Fruit fly (Drosophila melanogaster) whole organism, embryonic: ENCODE measurements around the gene CG7518.

Source experiments
- Ada2b ChIP-seq: fragments of 200-800 bp; sonication (Bioruptor generic); IDR thresholded peaks from 2 replicates; pipeline ENCODE4 v1.3.6; 2022; ENCODE audit warnings: missing biosample characterization, missing genetic modification characterization
- Bdp1 ChIP-seq: fragments of 200-800 bp; sonication (Bioruptor generic); optimal IDR thresholded peaks from 3 replicates; lab custom pipeline; 2016; ENCODE audit warnings: missing biosample characterization, missing genetic modification characterization
- Blimp-1 ChIP-seq: fragments of 200-800 bp; sonication (Bioruptor generic); optimal IDR thresholded peaks from 3 replicates; lab custom pipeline; 2018; ENCODE audit warnings: missing biosample characterization, missing genetic modification characterization, mild to moderate bottlenecking, moderate library complexity, missing genetic modification reagents
- CG10267 ChIP-seq: fragments of 200-800 bp; sonication (Bioruptor generic); optimal IDR thresholded peaks from 2 replicates; lab custom pipeline; 2018; ENCODE audit warnings: missing biosample characterization, mild to moderate bottlenecking, missing genetic modification characterization, moderate library complexity
- CG10321 ChIP-seq: fragments of 200-800 bp; sonication (Bioruptor generic); IDR thresholded peaks from 2 replicates; pipeline ENCODE4 v1.3.6; 2022; ENCODE audit warnings: missing biosample characterization, missing genetic modification characterization
- CG10431 ChIP-seq: fragments of 200-800 bp; sonication (Bioruptor generic); optimal IDR thresholded peaks from 3 replicates; lab custom pipeline; 2018; ENCODE audit warnings: missing biosample characterization, mild to moderate bottlenecking, missing genetic modification characterization
- CG10565 ChIP-seq: fragments of 200-800 bp; sonication (Bioruptor generic); optimal IDR thresholded peaks from 3 replicates; lab custom pipeline; 2016; ENCODE audit warnings: missing biosample characterization, mild to moderate bottlenecking, missing genetic modification characterization
- CG10979 ChIP-seq: fragments of 200-800 bp; sonication (Bioruptor generic); optimal IDR thresholded peaks from 2 replicates; lab custom pipeline; 2018; ENCODE audit warnings: missing biosample characterization, mild to moderate bottlenecking, missing genetic modification characterization, moderate library complexity
- CG12219 ChIP-seq: fragments of 200-800 bp; sonication (Bioruptor generic); optimal IDR thresholded peaks from 3 replicates; lab custom pipeline; 2018; ENCODE audit warnings: missing biosample characterization, mild to moderate bottlenecking, missing genetic modification characterization
- CG12744 ChIP-seq: fragments of 200-800 bp; sonication (Bioruptor generic); optimal IDR thresholded peaks from 2 replicates; lab custom pipeline; 2016; ENCODE audit warnings: missing biosample characterization, missing genetic modification characterization
- CG13287 ChIP-seq: fragments of 200-800 bp; sonication (Bioruptor generic); IDR thresholded peaks from 2 replicates; pipeline ENCODE4 v1.3.6; 2022; ENCODE audit warnings: missing biosample characterization, missing genetic modification characterization; ENCODE audit not compliant: partially characterized antibody
- CG13894 ChIP-seq: fragments of 200-800 bp; sonication (Bioruptor generic); optimal IDR thresholded peaks from 3 replicates; lab custom pipeline; 2018; ENCODE audit warnings: missing biosample characterization, mild to moderate bottlenecking, missing genetic modification characterization, moderate library complexity
- CG15514 ChIP-seq: fragments of 200-800 bp; sonication (Bioruptor generic); optimal IDR thresholded peaks from 3 replicates; lab custom pipeline; 2017; ENCODE audit warnings: missing biosample characterization, missing genetic modification characterization, mild to moderate bottlenecking, moderate library complexity, missing genetic modification reagents
- CG15601 ChIP-seq: fragments of 200-800 bp; sonication (Bioruptor generic); optimal IDR thresholded peaks from 3 replicates; lab custom pipeline; 2019; ENCODE audit warnings: missing biosample characterization, mild to moderate bottlenecking, missing genetic modification characterization, moderate library complexity
- CG1603 ChIP-seq: fragments of 200-800 bp; sonication (Bioruptor generic); optimal IDR thresholded peaks from 2 replicates; lab custom pipeline; 2019; ENCODE audit warnings: missing biosample characterization, mild to moderate bottlenecking, missing genetic modification characterization, moderate library complexity
- CG17186 ChIP-seq: fragments of 200-800 bp; sonication (Bioruptor generic); optimal IDR thresholded peaks from 3 replicates; lab custom pipeline; 2017; ENCODE audit warnings: missing biosample characterization, missing genetic modification reagents, missing genetic modification characterization
- CG2889 ChIP-seq: fragments of 200-800 bp; sonication (Bioruptor generic); IDR thresholded peaks from 3 replicates; pipeline ENCODE4 v1.3.6; 2022; ENCODE audit warnings: missing biosample characterization, missing genetic modification characterization
- CG30403 ChIP-seq: fragments of 200-800 bp; sonication (Bioruptor generic); optimal IDR thresholded peaks from 3 replicates; lab custom pipeline; 2016; ENCODE audit warnings: missing biosample characterization, missing genetic modification characterization
- CG3726 ChIP-seq: fragments of 200-800 bp; sonication (Bioruptor generic); IDR thresholded peaks from 3 replicates; pipeline ENCODE4, ENCODE4 v1.3.6; 2022; ENCODE audit warnings: missing biosample characterization, missing genetic modification characterization
- CG6175 ChIP-seq: fragments of 200-800 bp; sonication (Bioruptor generic); IDR thresholded peaks from 3 replicates; pipeline ENCODE4 v1.3.6; 2022; ENCODE audit warnings: missing biosample characterization, missing genetic modification characterization
- CG7556 ChIP-seq: fragments of 200-800 bp; sonication (Bioruptor generic); optimal IDR thresholded peaks from 2 replicates; lab custom pipeline; 2017; ENCODE audit warnings: missing biosample characterization, mild to moderate bottlenecking, missing genetic modification characterization
- CG7786 ChIP-seq: fragments of 200-800 bp; sonication (Bioruptor generic); optimal IDR thresholded peaks from 2 replicates; lab custom pipeline; 2016; ENCODE audit warnings: missing biosample characterization, missing genetic modification characterization
- CG9215 ChIP-seq: fragments of 200-800 bp; sonication (Bioruptor generic); IDR thresholded peaks from 2 replicates; pipeline ENCODE4 v1.3.6; 2022; ENCODE audit warnings: missing biosample characterization, missing genetic modification characterization
- CG9437 ChIP-seq: fragments of 200-800 bp; sonication (Bioruptor generic); optimal IDR thresholded peaks from 2 replicates; lab custom pipeline; 2018; ENCODE audit warnings: missing biosample characterization, mild to moderate bottlenecking, missing genetic modification characterization
- CkIIα-i1 ChIP-seq: fragments of 200-800 bp; sonication (Bioruptor generic); IDR thresholded peaks from 2 replicates; pipeline ENCODE4 v1.3.6; 2022; ENCODE audit warnings: missing biosample characterization, missing genetic modification characterization
- Ets65A ChIP-seq: fragments of 200-800 bp; sonication (Bioruptor generic); peaks from one replicate; lab custom pipeline; 2016; ENCODE audit warnings: missing biosample characterization, missing genetic modification characterization
- H15 ChIP-seq: fragments of 200-800 bp; sonication (Bioruptor generic); IDR thresholded peaks from 3 replicates; pipeline ENCODE4 v1.3.6; 2022; ENCODE audit warnings: missing biosample characterization, missing genetic modification characterization
- HmgD ChIP-seq: fragments of 200-800 bp; sonication (Bioruptor generic); optimal IDR thresholded peaks from 3 replicates; lab custom pipeline; 2016; ENCODE audit warnings: missing biosample characterization, missing genetic modification characterization
- Hr39 ChIP-seq: fragments of >200 bp; optimal IDR thresholded peaks from 2 replicates; lab custom pipeline; 2017
- Hr51 ChIP-seq, 2 experiments: fragments of 200-800 bp; sonication (Bioruptor generic); optimal IDR thresholded peaks; 2 replicates in 1 of 2; 3 replicates in 1 of 2; lab custom pipeline; 2016 to 2018; ENCODE audit warnings: missing biosample characterization in 2 of 2, missing genetic modification characterization in 2 of 2, mild to moderate bottlenecking in 1 of 2, moderate library complexity in 1 of 2
- MESR4 ChIP-seq: fragments of 200-800 bp; sonication (Bioruptor generic); optimal IDR thresholded peaks from 2 replicates; lab custom pipeline; 2018; ENCODE audit warnings: missing biosample characterization, mild to moderate bottlenecking, missing genetic modification characterization, moderate library complexity
- Sry-β ChIP-seq: fragments of 200-800 bp; sonication (Bioruptor generic); optimal IDR thresholded peaks from 2 replicates; lab custom pipeline; 2018; ENCODE audit warnings: missing biosample characterization, mild to moderate bottlenecking, missing genetic modification characterization, moderate library complexity
- Trl ChIP-seq, 3 experiments: fragments of >200 bp in 2 of 3; fragments of 200-800 bp in 1 of 3; sonication (Bioruptor generic) in 1 of 3; optimal IDR thresholded peaks; 2 replicates in 1 of 3; 3 replicates in 2 of 3; lab custom pipeline; 2016 to 2017; ENCODE audit warnings: missing biosample characterization in 1 of 3, missing genetic modification characterization in 1 of 3
- Vsx1 ChIP-seq: fragments of 200-800 bp; sonication (Bioruptor generic); optimal IDR thresholded peaks from 2 replicates; lab custom pipeline; 2017; ENCODE audit warnings: missing biosample characterization, mild to moderate bottlenecking, missing genetic modification characterization, missing genetic modification reagents
- bigmax ChIP-seq: fragments of 200-800 bp; sonication (Bioruptor generic); optimal IDR thresholded peaks from 2 replicates; lab custom pipeline; 2018; ENCODE audit warnings: missing biosample characterization, mild to moderate bottlenecking, missing genetic modification characterization
- btn ChIP-seq: fragments of 200-800 bp; sonication (Bioruptor generic); optimal IDR thresholded peaks from 2 replicates; lab custom pipeline; 2016; ENCODE audit warnings: missing biosample characterization, missing genetic modification characterization
- ci ChIP-seq: fragments of 200-800 bp; sonication (Bioruptor generic); IDR thresholded peaks from 3 replicates; pipeline ENCODE4 v1.3.6; 2022; ENCODE audit warnings: missing biosample characterization, missing genetic modification characterization
- eve ChIP-seq, 2 experiments: fragments of >200 bp; optimal IDR thresholded peaks; 2 replicates each; lab custom pipeline; 2017; ENCODE audit warnings: missing biosample characterization in 2 of 2, missing genetic modification characterization in 2 of 2
- gce ChIP-seq: fragments of 200-800 bp; sonication (Bioruptor generic); IDR thresholded peaks from 3 replicates; pipeline ENCODE4 v1.3.6; 2022; ENCODE audit warnings: missing biosample characterization, missing genetic modification characterization
- grn ChIP-seq: fragments of 200-800 bp; sonication (Bioruptor generic); optimal IDR thresholded peaks from 3 replicates; lab custom pipeline; 2017; ENCODE audit warnings: missing biosample characterization, missing genetic modification characterization
- gsb ChIP-seq: fragments of 200-800 bp; sonication (Bioruptor generic); IDR thresholded peaks from 2 replicates; pipeline ENCODE4 v1.3.6; 2022; ENCODE audit warnings: missing biosample characterization, missing genetic modification characterization
- her ChIP-seq: fragments of 200-800 bp; sonication (Bioruptor generic); optimal IDR thresholded peaks from 2 replicates; lab custom pipeline; 2016; ENCODE audit warnings: missing biosample characterization, missing genetic modification characterization
- nmo ChIP-seq: fragments of 200-800 bp; sonication (Bioruptor generic); optimal IDR thresholded peaks from 2 replicates; lab custom pipeline; 2018; ENCODE audit warnings: missing biosample characterization, mild to moderate bottlenecking, missing genetic modification characterization, moderate library complexity
- onecut ChIP-seq: fragments of 200-800 bp; sonication (Bioruptor generic); IDR thresholded peaks from 2 replicates; pipeline ENCODE4 v1.3.6; 2022; ENCODE audit warnings: missing biosample characterization, missing genetic modification characterization
- otp ChIP-seq: fragments of 200-800 bp; sonication (Bioruptor generic); IDR thresholded peaks from 3 replicates; pipeline ENCODE4, ENCODE4 v1.3.6; 2022; ENCODE audit warnings: missing biosample characterization, missing genetic modification characterization
- scrt ChIP-seq: fragments of 200-800 bp; sonication (Bioruptor generic); optimal IDR thresholded peaks from 2 replicates; lab custom pipeline; 2018; ENCODE audit warnings: missing biosample characterization, mild to moderate bottlenecking, missing genetic modification characterization, moderate library complexity
- sr ChIP-seq: fragments of 200-800 bp; sonication (Bioruptor generic); IDR thresholded peaks from 3 replicates; pipeline ENCODE4 v1.3.6; 2022; ENCODE audit warnings: missing biosample characterization, missing genetic modification characterization
- unc-4 ChIP-seq: fragments of 200-800 bp; sonication (Bioruptor generic); IDR thresholded peaks from 2 replicates; pipeline ENCODE4 v1.3.6; 2022; ENCODE audit warnings: missing biosample characterization, missing genetic modification characterization; ENCODE audit not compliant: partially characterized antibody
- wdn ChIP-seq: fragments of 200-800 bp; sonication (Bioruptor generic); IDR thresholded peaks from 2 replicates; pipeline ENCODE4 v1.3.6; 2022; ENCODE audit warnings: missing biosample characterization, missing genetic modification characterization

The CG7518 gene

DNA sequence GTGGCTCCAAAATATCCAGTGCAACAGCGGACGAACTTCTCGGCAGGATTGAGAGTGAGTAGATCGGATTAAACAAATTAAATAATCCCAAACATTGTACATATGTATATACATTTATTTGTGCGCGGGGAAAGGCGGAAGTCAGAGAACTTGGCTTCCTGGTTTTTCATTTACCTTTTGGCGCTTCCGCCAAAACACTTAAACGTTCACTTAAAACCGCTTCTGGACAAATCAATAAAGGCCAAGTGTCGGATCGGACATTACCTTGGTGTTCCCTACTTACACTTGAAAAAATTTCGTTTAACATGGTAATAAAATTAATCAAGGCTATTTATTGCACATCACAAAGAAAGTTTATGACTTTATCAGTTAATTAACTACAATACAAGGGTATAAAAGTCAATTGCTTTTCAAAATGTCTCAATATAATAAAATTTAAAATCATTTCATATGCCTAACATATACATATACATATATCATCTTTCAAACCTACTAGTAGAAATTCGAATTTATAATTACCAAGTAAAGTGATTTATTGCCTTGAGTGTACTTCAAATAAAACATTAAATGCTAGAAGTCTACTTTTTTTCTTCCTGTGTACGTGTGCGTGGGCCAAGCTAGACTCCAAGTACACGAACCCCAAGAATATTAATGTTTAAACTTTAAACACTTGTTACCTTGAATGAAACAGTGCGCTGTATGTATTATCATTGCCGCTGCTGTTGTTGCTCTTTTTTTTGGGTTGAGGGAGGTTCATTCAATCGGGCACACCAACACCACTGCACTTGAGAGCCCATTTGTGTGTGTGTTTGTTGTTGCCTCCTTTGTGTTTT is 16.3 kb upstream of the CG7518 start (continued):
- TF ChIP-seq unc-4 (GFP tag; lab: Robert Waterston, UW) (no peak), CG7786 (no peak), wdn (GFP tag; lab: Robert Waterston, UW) (no peak; the same call in 1 of the 2 replicates), CG10267 (peak; percentile 67), CG17186 (GFP tag; lab: Kevin White, UChicago) (no peak), gce (no peak; the same call in 2 of the 3 replicates), her (GFP tag; lab: Kevin White, UChicago) (no peak), CG13287 (no peak), Vsx1 (GFP tag; lab: Kevin White, UChicago) (peak; percentile 32), CG10565 (no peak), otp (GFP tag; lab: Robert Waterston, UW) (no peak), Ada2b (GFP tag; lab: Robert Waterston, UW) (peak; percentile 54), CG15601 (tag; lab: Kevin White, UChicago) (no peak), MESR4 (GFP tag; lab: Kevin White, UChicago) (peak; percentile 26), CG15514 (GFP tag; lab: Kevin White, UChicago) (peak; percentile 40), eve (GFP tag; optimal IDR thresholded peaks at IDR 0.05; lab: Kevin White, UChicago) (no peak), HmgD (GFP tag; lab: Kevin White, UChicago) (no peak), CG10431 (no peak), sr (GFP tag; lab: Robert Waterston, UW) (no peak; the same call in 2 of the 3 replicates), Bdp1 (GFP tag; lab: Kevin White, UChicago) (no peak), CG13894 (tag; lab: Kevin White, UChicago) (no peak), Blimp-1 (GFP tag; lab: Kevin White, UChicago) (peak; percentile 64), ci (GFP tag; lab: Robert Waterston, UW) (peak; percentile 39; the same call in 1 of the 3 replicates), gsb (peak; percentile 25; the same call in 1 of the 2 replicates), CG7556 (GFP tag; lab: Kevin White, UChicago) (peak; percentile 83), bigmax (GFP tag; lab: Kevin White, UChicago) (no peak), Hr39 (lab: Kevin White, UChicago) (no peak), btn (no peak), CG30403 (peak; percentile 80), CG10979 (tag; lab: Kevin White, UChicago) (peak; percentile 70), CG9215 (GFP tag; lab: Robert Waterston, UW) (no peak; the same call in 1 of the 2 replicates), grn (GFP tag; lab: Kevin White, UChicago) (no peak), scrt (GFP tag; lab: Kevin White, UChicago) (peak; percentile 19), CG2889 (no peak), CG12219 (GFP tag; lab: Kevin White, UChicago) (peak; percentile 57), Ets65A (peak; percentile 18), CG10321 (GFP tag; lab: Robert Waterston, UW) (no peak; the same call in 1 of the 2 replicates), Trl (optimal IDR thresholded peaks at IDR 0.05; lab: Kevin White, UChicago) (no peak), Trl (GFP tag; optimal IDR thresholded peaks at IDR 0.05; lab: Kevin White, UChicago) (peak; percentile 40), CG12744 (GFP tag; lab: Kevin White, UChicago) (peak; percentile 34), Hr51 (GFP tag; optimal IDR thresholded peaks at IDR 0.05; lab: Kevin White, UChicago) (peak in 1 of 2 experiments; percentile 79), CG1603 (tag; lab: Kevin White, UChicago) (peak; percentile 22), Sry-β (GFP tag; lab: Kevin White, UChicago) (no peak), H15 (GFP tag; lab: Robert Waterston, UW) (no peak), nmo (GFP tag; lab: Kevin White, UChicago) (peak; percentile 82), CkIIα-i1 (GFP tag; lab: Robert Waterston, UW) (no peak), CG6175 (GFP tag; lab: Robert Waterston, UW) (no peak), CG3726 (GFP tag; lab: Robert Waterston, UW) (no peak), CG9437 (peak; percentile 63), onecut (GFP tag; lab: Robert Waterston, UW) (peak; percentile 86)
